Worm (Caenorhabditis elegans): ENCODE data around the gene C18B10.6.

Gene C18B10.6

ce11 chrV:7455008-7455407 lies 25.8 kb downstream of the C18B10.6 start, which contains the start of gene F25E5.2:
Gene F25E5.2 (plus strand): TSS chrV:7455308.
- TF ChIP-seq pros-1 (tag; optimal IDR thresholded peaks at IDR 0.05), result no peak
- TF ChIP-seq pat-9 (tag; optimal IDR thresholded peaks at IDR 0.05), result no peak
- no peak for TF ChIP-seq unc-42 (tag; optimal IDR thresholded peaks at IDR 0.05)
- no peak for TF ChIP-seq ceh-48 (tag; optimal IDR thresholded peaks at IDR 0.05)
- TF ChIP-seq elt-4 (tag; optimal IDR thresholded peaks at IDR 0.05), result no peak
- no peak for TF ChIP-seq ceh-18 (tag; optimal IDR thresholded peaks at IDR 0.05)
- no peak for TF ChIP-seq tbx-7 (tag; optimal IDR thresholded peaks at IDR 0.05)
- TF ChIP-seq hlh-15 (tag; optimal IDR thresholded peaks at IDR 0.05), result no peak
- TF ChIP-seq ama-1 (optimal IDR thresholded peaks at IDR 0.05), result no peak
- no peak for TF ChIP-seq sdc-2 (tag; optimal IDR thresholded peaks at IDR 0.05)
- no peak for TF ChIP-seq F13H6.1 (tag; optimal IDR thresholded peaks at IDR 0.05)
- no peak for TF ChIP-seq sox-4 (tag; optimal IDR thresholded peaks at IDR 0.05)
- TF ChIP-seq npax-4 (tag; optimal IDR thresholded peaks at IDR 0.05), result no peak
- no peak for TF ChIP-seq elt-2 (tag; optimal IDR thresholded peaks at IDR 0.05)

- TF ChIP-seq pat-9 (tag; optimal IDR thresholded peaks at IDR 0.05) (no peak), ceh-24 (tag; optimal IDR thresholded peaks at IDR 0.05) (no peak), unc-42 (tag; optimal IDR thresholded peaks at IDR 0.05) (no peak), ceh-18 (tag; optimal IDR thresholded peaks at IDR 0.05) (no peak), hlh-8 (tag; optimal IDR thresholded peaks at IDR 0.05) (no peak), mec-3 (tag; optimal IDR thresholded peaks at IDR 0.05; ENCODE audit: borderline replicate concordance) (no peak), lin-11 (tag; optimal IDR thresholded peaks at IDR 0.05) (no peak), sox-2 (GFP tag; IDR thresholded peaks at IDR 0.05) (no peak), dve-1 (tag; optimal IDR thresholded peaks at IDR 0.05) (no peak), lim-6 (tag; optimal IDR thresholded peaks at IDR 0.05) (no peak), K09A11.1 (tag; optimal IDR thresholded peaks at IDR 0.05; ENCODE audit: insufficient read depth) (no peak), odd-2 (tag; optimal IDR thresholded peaks at IDR 0.05) (no peak)
Measured at ce11 chrV:7454236-7454635, 26.6 kb downstream of the C18B10.6 start, which contains the start of gene try-8. Gene try-8 (minus strand): TSS chrV:7454336.

ce11 chrV:7451421-7451820 lies 29.4 kb downstream of the C18B10.6 start, which contains the start of gene try-11:
Gene try-11 (plus strand): TSS chrV:7451721.
- TF ChIP-seq odd-2 (tag; optimal IDR thresholded peaks at IDR 0.05), result no peak
- no peak for TF ChIP-seq zip-5 (tag; optimal IDR thresholded peaks at IDR 0.05)
- no peak for TF ChIP-seq fkh-10 (GFP tag; optimal IDR thresholded peaks at IDR 0.05)
- TF ChIP-seq ceh-45 (GFP tag; IDR thresholded peaks at IDR 0.05), result no peak
- no peak for TF ChIP-seq ztf-16 (tag; optimal IDR thresholded peaks at IDR 0.05)
- no peak for TF ChIP-seq ceh-34 (tag; optimal IDR thresholded peaks at IDR 0.05)
- TF ChIP-seq ref-2 (tag; optimal IDR thresholded peaks at IDR 0.05), result no peak
- TF ChIP-seq ets-4 (tag; optimal IDR thresholded peaks at IDR 0.05), result no peak
- no peak for TF ChIP-seq C08G9.2 (tag; optimal IDR thresholded peaks at IDR 0.05)
- no peak for TF ChIP-seq ama-1 (optimal IDR thresholded peaks at IDR 0.05)
- no peak for TF ChIP-seq ceh-19 (GFP tag; optimal IDR thresholded peaks at IDR 0.05)
- no peak for TF ChIP-seq ceh-24 (tag; optimal IDR thresholded peaks at IDR 0.05)
- no peak for TF ChIP-seq fax-1 (tag; optimal IDR thresholded peaks at IDR 0.05)
- no peak for TF ChIP-seq che-1 (tag; optimal IDR thresholded peaks at IDR 0.05)
- TF ChIP-seq ceh-6 (GFP tag; optimal IDR thresholded peaks at IDR 0.05), result no peak
- no peak for TF ChIP-seq ceh-30 (tag; optimal IDR thresholded peaks at IDR 0.05)

ce11 chrV:7449303-7449827 lies 31.5 kb downstream of the C18B10.6 start, which contains the start of gene try-12:
Gene try-12 (plus strand): TSS chrV:7449353.
- TF ChIP-seq pqm-1 (tag; optimal IDR thresholded peaks at IDR 0.05) (no peak), nfya-1 (tag; optimal IDR thresholded peaks at IDR 0.05) (no peak), C08G9.2 (tag; optimal IDR thresholded peaks at IDR 0.05) (no peak), ceh-34 (tag; optimal IDR thresholded peaks at IDR 0.05) (no peak), sox-2 (GFP tag; IDR thresholded peaks at IDR 0.05) (no peak), zip-5 (tag; optimal IDR thresholded peaks at IDR 0.05) (no peak), lim-6 (tag; optimal IDR thresholded peaks at IDR 0.05) (no peak), unc-3 (GFP tag; conservative IDR thresholded peaks at IDR 0.05) (no peak), unc-3 (tag; optimal IDR thresholded peaks at IDR 0.05) (no peak), ceh-18 (tag; optimal IDR thresholded peaks at IDR 0.05) (no peak), odd-2 (tag; optimal IDR thresholded peaks at IDR 0.05) (no peak), hlh-15 (tag; optimal IDR thresholded peaks at IDR 0.05) (no peak), T23F11.4 (GFP tag; optimal IDR thresholded peaks at IDR 0.05) (no peak), nhr-11 (tag; optimal IDR thresholded peaks at IDR 0.05) (no peak)
